Worm (Caenorhabditis elegans) whole organism, L4 larva: ENCODE measurements around the gene fsn-1.

Experiments
- F49E8.2 ChIP-seq: sonication (generic microtip); optimal IDR thresholded peaks from 2 replicates; lab custom pipeline; 2016; ENCODE audit warnings: missing compliant biosample characterization, mild to moderate bottlenecking, missing genetic modification characterization, borderline replicate concordance
- ceh-82 ChIP-seq: sonication (generic microtip); optimal IDR thresholded peaks from 2 replicates; lab custom pipeline; 2017; ENCODE audit warnings: missing biosample characterization, missing genetic modification characterization
- ces-1 ChIP-seq: fragments of 150-350 bp; sonication (generic microtip); optimal IDR thresholded peaks from 4 replicates; lab custom pipeline; 2014; ENCODE audit warnings: missing biosample characterization, missing genetic modification reagents, missing genetic modification characterization
- daf-12 ChIP-seq: fragments of 150-350 bp; optimal IDR thresholded peaks from 2 replicates; lab custom pipeline; 2014; ENCODE audit warnings: missing biosample characterization, missing genetic modification reagents, missing genetic modification characterization
- hif-1 ChIP-seq, 2 experiments: sonication (generic microtip); optimal IDR thresholded peaks; 2 replicates each; lab custom pipeline; 2016 to 2017; ENCODE audit warnings: missing compliant biosample characterization in 2 of 2, missing genetic modification characterization in 2 of 2, missing genetic modification reagents in 2 of 2, missing genotype in 2 of 2, mild to moderate bottlenecking in 1 of 2
- nhr-6 ChIP-seq: fragments of 150-350 bp; optimal IDR thresholded peaks from 2 replicates; lab custom pipeline; 2014; ENCODE audit warnings: missing biosample characterization, missing genetic modification characterization
- set-16 ChIP-seq: fragments of 200-800 bp; sonication (Bioruptor generic); IDR thresholded peaks from 2 replicates; pipeline ENCODE4 v1.3.6; 2022; ENCODE audit warnings: missing genetic modification reagents, missing genetic modification characterization, missing compliant biosample characterization
- unc-39 ChIP-seq: sonication (generic microtip); optimal IDR thresholded peaks from 2 replicates; lab custom pipeline; 2017; ENCODE audit warnings: missing biosample characterization, missing genetic modification characterization
- vab-7 ChIP-seq: fragments of 200-800 bp; sonication (Bioruptor generic); IDR thresholded peaks from 2 replicates; pipeline ENCODE4 v1.3.6; 2022; ENCODE audit warnings: missing genetic modification reagents, missing genetic modification characterization, missing compliant biosample characterization
- zfp-2 ChIP-seq: sonication (generic microtip); optimal IDR thresholded peaks from 2 replicates; lab custom pipeline; 2016; ENCODE audit warnings: mild to moderate bottlenecking, missing genetic modification characterization, missing compliant biosample characterization
- ztf-11 ChIP-seq: fragments of 150-350 bp; optimal IDR thresholded peaks from 2 replicates; lab custom pipeline; 2014; ENCODE audit warnings: missing biosample characterization, missing genetic modification characterization

DNA sequence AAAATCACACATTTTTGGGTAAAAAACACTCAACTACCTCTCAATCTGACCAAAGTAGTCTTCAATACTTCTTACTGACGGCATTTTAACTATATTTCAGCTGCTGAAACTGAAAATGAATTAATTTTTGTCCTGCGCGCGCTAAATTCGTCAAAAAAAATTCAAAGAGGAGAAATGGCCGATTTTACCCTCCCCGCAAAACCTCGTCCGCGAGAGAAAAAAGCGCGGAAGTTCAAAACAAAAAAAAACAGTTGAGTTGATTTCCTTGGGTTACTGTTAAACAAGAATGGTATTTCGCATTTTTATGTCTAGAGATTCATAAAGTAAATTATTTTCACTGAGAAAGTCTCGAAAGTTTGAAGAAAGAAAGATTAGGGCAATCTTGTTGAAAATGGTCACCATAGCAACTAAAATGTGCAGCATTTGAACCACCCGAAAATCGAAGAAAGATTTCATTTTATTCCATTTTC lies 49.7 kb downstream of the fsn-1 start, which contains the start of the genes C27F2.10 and wdr-60:
- no peak for TF ChIP-seq vab-7 (GFP tag; lab: Robert Waterston, UW)
- no peak for TF ChIP-seq unc-39 (tag; lab: Kevin White, UChicago)
- TF ChIP-seq zfp-2 (tag; lab: Kevin White, UChicago): no peak
- peak in 1 of 2 experiments; percentile 31 for TF ChIP-seq hif-1 (tag; optimal IDR thresholded peaks at IDR 0.05; lab: Kevin White, UChicago)
- no peak for TF ChIP-seq ztf-11 (tag; lab: Kevin White, UChicago)
- TF ChIP-seq ces-1 (GFP tag; lab: Kevin White, UChicago): no peak
- no peak for TF ChIP-seq F49E8.2 (tag; lab: Kevin White, UChicago)
- no peak for TF ChIP-seq nhr-6 (tag; lab: Kevin White, UChicago)
- TF ChIP-seq set-16 (GFP tag; lab: Robert Waterston, UW): no peak
- no peak for TF ChIP-seq ceh-82 (tag; lab: Kevin White, UChicago)
- no peak for TF ChIP-seq daf-12 (tag; lab: Kevin White, UChicago)
